Fruit fly (Drosophila melanogaster): ENCODE measurements around the gene BORCS5.
A peak's percentile ranks its signal among the peaks of the same experiment; 100 is the strongest.

BORCS5 gene

DNA sequence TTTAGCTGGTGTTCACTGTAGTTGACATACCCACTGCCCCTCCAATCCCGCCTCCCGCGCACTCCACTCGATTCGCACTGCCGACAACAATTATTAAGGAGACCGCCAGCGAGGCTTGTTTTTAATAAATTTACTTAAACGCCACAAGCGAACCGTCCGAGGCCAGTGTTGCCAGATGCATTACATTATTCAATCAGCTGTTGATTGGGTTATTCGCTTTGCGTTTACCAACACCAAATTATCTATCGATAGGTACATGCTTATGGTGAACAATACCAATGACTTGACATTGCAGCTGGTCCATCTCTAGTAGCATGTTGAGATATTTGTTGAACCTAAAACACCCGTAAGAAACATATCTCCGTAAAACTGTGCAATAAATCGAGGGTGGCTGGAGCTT lies 14.4 kb upstream of the BORCS5 start, which contains the start of the genes CG10353 and SelG:
Gene CG10353 (minus strand): TSS at position 187 of the 400 bp plus-strand sequence.
Gene SelG (plus strand): TSS at position 309 of the 400 bp plus-strand sequence.
- TF ChIP-seq Hr38 (GFP tag; optimal IDR thresholded peaks at IDR 0.05): no peak
- no peak for TF ChIP-seq achi (GFP tag; optimal IDR thresholded peaks at IDR 0.05)
- no peak for TF ChIP-seq Sox102F (GFP tag; optimal IDR thresholded peaks at IDR 0.05)
- peak; percentile 40 for TF ChIP-seq cyc (GFP tag; optimal IDR thresholded peaks at IDR 0.05)
- no peak for TF ChIP-seq Gug (GFP tag; IDR thresholded peaks at IDR 0.05)
- no peak for TF ChIP-seq dsx (GFP tag; optimal IDR thresholded peaks at IDR 0.05; ENCODE audit: poor library complexity, severe bottlenecking)
- no peak for TF ChIP-seq Lpt (GFP tag; optimal IDR thresholded peaks at IDR 0.05)
- TF ChIP-seq CG11902 (GFP tag; optimal IDR thresholded peaks at IDR 0.05): no peak
- TF ChIP-seq Eip75B (GFP tag; optimal IDR thresholded peaks at IDR 0.05): peak; percentile 29
- TF ChIP-seq Ets96B (tag; optimal IDR thresholded peaks at IDR 0.05): no peak
- TF ChIP-seq CG3032 (tag; optimal IDR thresholded peaks at IDR 0.05): no peak
- peak; percentile 28 for TF ChIP-seq Sox14 (GFP tag; optimal IDR thresholded peaks at IDR 0.05)
- TF ChIP-seq CG6792 (GFP tag; optimal IDR thresholded peaks at IDR 0.05): no peak
- TF ChIP-seq CG6854 (GFP tag; optimal IDR thresholded peaks at IDR 0.05): peak; percentile 14
- TF ChIP-seq CG11294 (GFP tag; IDR thresholded peaks at IDR 0.05): no peak
- no peak for TF ChIP-seq Sox15 (GFP tag; optimal IDR thresholded peaks at IDR 0.05)
- no peak for TF ChIP-seq CG16779 (tag; optimal IDR thresholded peaks at IDR 0.05)
- no peak for TF ChIP-seq CG6808 (GFP tag; optimal IDR thresholded peaks at IDR 0.05)
- TF ChIP-seq topi (GFP tag; optimal IDR thresholded peaks at IDR 0.05): peak; percentile 37
- TF ChIP-seq CG34406 (GFP tag; optimal IDR thresholded peaks at IDR 0.05): no peak
- TF ChIP-seq Eip78C (GFP tag): peak; percentile 70
- peak; percentile 25 for TF ChIP-seq Ets21C (GFP tag; optimal IDR thresholded peaks at IDR 0.05)
- TF ChIP-seq fkh (GFP tag; optimal IDR thresholded peaks at IDR 0.05): peak; percentile 50
- no peak for TF ChIP-seq fd85E (GFP tag; optimal IDR thresholded peaks at IDR 0.05)
- peak; percentile 27 for TF ChIP-seq Met (GFP tag; optimal IDR thresholded peaks at IDR 0.05)
- TF ChIP-seq fd59A (GFP tag; optimal IDR thresholded peaks at IDR 0.05): no peak
- TF ChIP-seq svp (GFP tag): peak; percentile 67
- TF ChIP-seq CG7368 (GFP tag; optimal IDR thresholded peaks at IDR 0.05): no peak
- no peak for TF ChIP-seq dac (GFP tag; optimal IDR thresholded peaks at IDR 0.05)
- TF ChIP-seq CG32006 (GFP tag; optimal IDR thresholded peaks at IDR 0.05): no peak
- TF ChIP-seq CG31627 (GFP tag; optimal IDR thresholded peaks at IDR 0.05): peak; percentile 31
- peak; percentile 34 for TF ChIP-seq CG3919 (GFP tag; optimal IDR thresholded peaks at IDR 0.05)
- TF ChIP-seq CG10631 (GFP tag; optimal IDR thresholded peaks at IDR 0.05): no peak
- TF ChIP-seq CG10669 (GFP tag; optimal IDR thresholded peaks at IDR 0.05): no peak
- peak; percentile 31 for TF ChIP-seq lz (GFP tag; optimal IDR thresholded peaks at IDR 0.05)
- TF ChIP-seq OdsH (GFP tag; optimal IDR thresholded peaks at IDR 0.05): no peak
- TF ChIP-seq CG1621 (tag; optimal IDR thresholded peaks at IDR 0.05): peak; percentile 71
- TF ChIP-seq CG8319 (GFP tag; optimal IDR thresholded peaks at IDR 0.05): no peak
- TF ChIP-seq CG6276 (GFP tag; optimal IDR thresholded peaks at IDR 0.05): no peak
- no peak for TF ChIP-seq eg (GFP tag; IDR thresholded peaks at IDR 0.05)
- TF ChIP-seq CG6163 (GFP tag; IDR thresholded peaks at IDR 0.05): no peak
- TF ChIP-seq CG15336 (GFP tag; IDR thresholded peaks at IDR 0.05): no peak
- no peak for TF ChIP-seq CG8632 (GFP tag; optimal IDR thresholded peaks at IDR 0.05)
- TF ChIP-seq esn (GFP tag; optimal IDR thresholded peaks at IDR 0.05): peak; percentile 50
- no peak for TF ChIP-seq acj6 (GFP tag; optimal IDR thresholded peaks at IDR 0.05)
- TF ChIP-seq CG4318 (GFP tag; optimal IDR thresholded peaks at IDR 0.05): no peak
- TF ChIP-seq vri (GFP tag; optimal IDR thresholded peaks at IDR 0.05): no peak
- peak in 1 of 2 experiments; percentile 6 for TF ChIP-seq ss (GFP tag; optimal IDR thresholded peaks at IDR 0.05)
- no peak for TF ChIP-seq Eip93F (GFP tag; optimal IDR thresholded peaks at IDR 0.05)
- peak; percentile 25 for TF ChIP-seq Hr39 (GFP tag; optimal IDR thresholded peaks at IDR 0.05)
